Worm (Caenorhabditis elegans): ENCODE data around the gene magu-4.

magu-4 gene

DNA sequence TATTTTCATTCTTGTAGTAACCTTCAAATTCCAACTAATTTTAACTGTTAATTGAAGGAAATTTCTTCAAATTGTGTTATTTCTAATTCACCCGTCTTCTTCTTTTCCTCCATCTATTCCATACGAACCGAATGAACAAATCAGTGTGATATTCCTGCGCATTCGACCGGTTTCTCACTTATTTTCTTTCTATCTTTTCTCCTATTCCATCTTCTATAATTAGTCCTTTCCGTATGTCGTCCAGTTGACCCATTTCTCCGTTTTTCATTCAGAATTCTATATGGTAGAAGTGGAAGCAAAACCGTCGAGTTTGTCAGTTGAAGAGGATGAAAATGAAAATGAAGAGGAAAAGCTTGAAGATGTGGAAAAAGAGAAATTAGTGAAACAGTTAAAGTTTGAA, at the start of gene magu-4:
TSS of gene magu-4 (plus strand) at position 218 of the 400 bp plus-strand sequence.
- TF ChIP-seq nhr-23 (tag; optimal IDR thresholded peaks at IDR 0.05) (peak; percentile 61), tbx-2 (tag; optimal IDR thresholded peaks at IDR 0.05) (no peak)

DNA sequence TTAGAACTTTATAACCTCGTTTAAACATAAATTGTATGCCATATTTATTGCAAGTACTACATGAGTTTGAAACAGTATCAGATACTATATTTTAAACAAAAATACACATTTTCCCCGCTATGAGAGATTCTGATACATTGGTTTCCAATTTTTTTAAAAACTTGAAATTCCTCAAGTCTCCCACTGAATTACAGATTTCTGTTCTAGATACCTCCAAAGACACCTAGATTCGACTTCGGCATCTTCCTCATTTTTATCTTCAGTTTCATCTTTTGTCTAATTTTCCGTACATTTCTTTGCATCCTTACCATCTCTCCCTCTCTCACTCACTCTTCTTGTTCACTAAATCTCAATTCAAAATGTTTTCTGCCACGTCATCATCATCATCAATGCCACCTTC, 45.6 kb upstream of the magu-4 start, which contains the start of gene T13H10.2:
TSS of gene T13H10.2 (plus strand) at position 301 of the 400 bp plus-strand sequence.
- no peak for TF ChIP-seq egl-5 (tag; optimal IDR thresholded peaks at IDR 0.05)
- no peak for TF ChIP-seq elt-2 (tag; optimal IDR thresholded peaks at IDR 0.05)
- no peak for TF ChIP-seq fkh-10 (GFP tag; optimal IDR thresholded peaks at IDR 0.05)
- TF ChIP-seq zag-1 (tag; optimal IDR thresholded peaks at IDR 0.05): no peak
- no peak for TF ChIP-seq sea-2 (GFP tag; optimal IDR thresholded peaks at IDR 0.05)
- TF ChIP-seq mdl-1 (tag; optimal IDR thresholded peaks at IDR 0.05): no peak
- TF ChIP-seq pha-4 (tag; optimal IDR thresholded peaks at IDR 0.05): no peak
- no peak for TF ChIP-seq ama-1 (optimal IDR thresholded peaks at IDR 0.05)
- TF ChIP-seq pqm-1 (tag; optimal IDR thresholded peaks at IDR 0.05): no peak
- TF ChIP-seq R02D3.7 (tag; optimal IDR thresholded peaks at IDR 0.05): no peak
- TF ChIP-seq snpc-4 (tag; optimal IDR thresholded peaks at IDR 0.05): no peak
- TF ChIP-seq hmg-11 (tag; optimal IDR thresholded peaks at IDR 0.05): no peak
- TF ChIP-seq elt-3 (tag; optimal IDR thresholded peaks at IDR 0.05): no peak

DNA sequence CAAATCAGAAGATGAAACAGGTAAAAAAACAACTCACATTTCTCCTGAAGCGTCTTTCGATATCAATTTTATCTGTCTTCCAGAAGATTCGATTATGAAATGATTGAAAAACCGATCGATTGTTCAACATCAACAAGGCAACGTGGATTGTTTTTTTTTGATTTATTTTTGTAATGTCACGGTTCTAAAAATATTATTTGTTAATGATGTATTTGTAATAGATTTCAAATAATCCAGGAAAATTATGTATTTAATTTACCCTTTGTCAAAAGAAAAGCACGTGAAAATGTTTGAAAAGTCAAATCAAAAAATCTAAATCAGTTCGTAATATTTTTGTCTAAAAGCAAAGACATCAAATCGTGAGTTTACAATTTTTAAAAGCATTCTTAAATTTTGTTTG, 40.5 kb upstream of the magu-4 start, which contains the start of the genes kin-5 and C47E12.11:
TSS of gene kin-5 (minus strand) at position 101 of the 400 bp plus-strand sequence.
TSS of gene C47E12.11 (plus strand) at position 320 of the 400 bp plus-strand sequence.
- TF ChIP-seq elt-1 (tag; optimal IDR thresholded peaks at IDR 0.05) (no peak), egl-5 (tag; optimal IDR thresholded peaks at IDR 0.05) (no peak), nfya-1 (tag; optimal IDR thresholded peaks at IDR 0.05; ENCODE audit: insufficient read depth) (no peak), mdl-1 (tag; optimal IDR thresholded peaks at IDR 0.05) (no peak), eor-1 (tag; optimal IDR thresholded peaks at IDR 0.05) (no peak), tbx-2 (tag; optimal IDR thresholded peaks at IDR 0.05) (no peak), nhr-77 (tag; optimal IDR thresholded peaks at IDR 0.05) (no peak), mml-1 (tag; optimal IDR thresholded peaks at IDR 0.05) (no peak), fos-1 (tag; optimal IDR thresholded peaks at IDR 0.05) (no peak), daf-12 (tag; optimal IDR thresholded peaks at IDR 0.05) (no peak), jun-1 (tag; optimal IDR thresholded peaks at IDR 0.05) (no peak), nhr-43 (tag; optimal IDR thresholded peaks at IDR 0.05; ENCODE audit: poor library complexity, severe bottlenecking) (no peak), lin-39 (tag; optimal IDR thresholded peaks at IDR 0.05) (no peak), lsy-12 (tag; optimal IDR thresholded peaks at IDR 0.05) (no peak)

DNA sequence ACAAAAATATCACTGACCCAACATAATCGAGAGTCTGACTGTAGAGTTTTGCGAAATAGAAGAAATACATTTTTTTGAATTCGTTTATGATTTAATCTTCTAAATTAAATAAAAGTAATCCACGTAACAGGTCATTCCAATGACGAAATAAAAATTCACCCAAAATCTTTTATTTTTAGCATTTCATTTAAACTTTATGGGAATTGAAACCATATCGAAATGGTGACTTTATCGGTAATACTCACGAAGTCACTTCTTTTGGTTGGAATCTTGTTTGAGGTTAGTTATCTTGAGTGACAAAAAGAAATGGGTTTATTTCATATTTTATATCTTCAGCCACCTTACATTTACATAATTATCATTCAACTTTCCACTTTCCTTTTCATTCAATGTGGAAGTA, 36.9 kb upstream of the magu-4 start, which contains the start of the genes C47E12.12 and C47E12.10:
TSS of gene C47E12.12 (minus strand) at position 101 of the 400 bp plus-strand sequence.
TSS of gene C47E12.10 (plus strand) at position 172 of the 400 bp plus-strand sequence.
- TF ChIP-seq tbx-2 (tag; optimal IDR thresholded peaks at IDR 0.05) (no peak), daf-12 (tag; optimal IDR thresholded peaks at IDR 0.05) (no peak), nhr-77 (tag; optimal IDR thresholded peaks at IDR 0.05) (no peak), skn-1 (tag; optimal IDR thresholded peaks at IDR 0.05) (no peak), lsy-12 (tag; optimal IDR thresholded peaks at IDR 0.05) (no peak), fkh-2 (tag; optimal IDR thresholded peaks at IDR 0.05) (no peak), nhr-23 (tag; optimal IDR thresholded peaks at IDR 0.05) (no peak), fos-1 (tag; optimal IDR thresholded peaks at IDR 0.05) (no peak), ztf-4 (tag; optimal IDR thresholded peaks at IDR 0.05) (no peak), aly-2 (tag; optimal IDR thresholded peaks at IDR 0.05) (no peak), elt-2 (tag; optimal IDR thresholded peaks at IDR 0.05) (no peak), lin-39 (tag; optimal IDR thresholded peaks at IDR 0.05) (no peak), nhr-12 (tag; optimal IDR thresholded peaks at IDR 0.05) (no peak)

DNA sequence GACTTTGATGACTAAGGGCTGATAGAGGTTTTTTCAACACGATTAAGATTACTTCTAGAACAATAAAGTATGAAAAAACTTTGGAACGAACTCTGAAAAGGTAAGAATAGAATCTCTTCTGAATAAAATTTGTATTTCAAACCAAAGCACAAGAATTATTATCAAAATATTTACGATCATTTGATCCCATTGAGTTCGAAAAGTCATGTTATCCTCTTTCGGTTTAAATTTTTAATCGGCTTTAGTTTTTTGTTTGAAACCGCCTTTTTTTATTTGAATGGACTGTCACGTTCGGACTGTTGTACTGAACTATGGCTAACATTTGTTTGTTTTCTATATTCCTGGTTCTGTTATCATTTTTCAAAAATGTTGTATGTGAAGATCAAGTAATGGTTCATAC, 35.2 kb upstream of the magu-4 start, which contains the start of gene C47E12.9:
TSS of gene C47E12.9 (plus strand) at position 301 of the 400 bp plus-strand sequence.
- TF ChIP-seq egl-5 (tag; optimal IDR thresholded peaks at IDR 0.05): no peak
- no peak for TF ChIP-seq nhr-28 (tag; optimal IDR thresholded peaks at IDR 0.05)
- no peak for TF ChIP-seq aly-2 (tag; optimal IDR thresholded peaks at IDR 0.05)
- no peak for TF ChIP-seq nhr-77 (tag; optimal IDR thresholded peaks at IDR 0.05)
- no peak for TF ChIP-seq egl-27 (tag; optimal IDR thresholded peaks at IDR 0.05)
- no peak for TF ChIP-seq jun-1 (tag; optimal IDR thresholded peaks at IDR 0.05)
- TF ChIP-seq ztf-11 (tag; optimal IDR thresholded peaks at IDR 0.05): no peak
- TF ChIP-seq daf-12 (tag; optimal IDR thresholded peaks at IDR 0.05): no peak
- no peak for TF ChIP-seq ceh-9 (tag; optimal IDR thresholded peaks at IDR 0.05)
- TF ChIP-seq nhr-76 (tag; optimal IDR thresholded peaks at IDR 0.05): no peak
- TF ChIP-seq elt-2 (tag; optimal IDR thresholded peaks at IDR 0.05): no peak
- TF ChIP-seq mml-1 (tag; optimal IDR thresholded peaks at IDR 0.05): no peak
- no peak for TF ChIP-seq nfya-1 (tag; optimal IDR thresholded peaks at IDR 0.05; ENCODE audit: insufficient read depth)
- TF ChIP-seq R02D3.7 (tag; optimal IDR thresholded peaks at IDR 0.05): no peak
